Fruit fly (Drosophila melanogaster) whole organism, wandering third instar larva: ENCODE results near the gene Oatp26F.

Source experiments
- Abd-B ChIP-seq: fragments of >200 bp; optimal IDR thresholded peaks from 2 replicates; lab custom pipeline; 2017; ENCODE audit warnings: missing biosample characterization, missing genetic modification characterization
- Dfd ChIP-seq: fragments of >200 bp; optimal IDR thresholded peaks from 2 replicates; lab custom pipeline; 2017; ENCODE audit warnings: missing biosample characterization, missing genetic modification characterization
- HLH106 ChIP-seq: fragments of 200-800 bp; optimal IDR thresholded peaks from 3 replicates; lab custom pipeline; 2019; ENCODE audit warnings: missing biosample characterization, mild to moderate bottlenecking, missing genetic modification characterization, moderate library complexity
- Jra ChIP-seq: sonication (Bioruptor generic); optimal IDR thresholded peaks from 2 replicates; lab custom pipeline; 2016; ENCODE audit warnings: missing biosample characterization, missing genetic modification characterization
- br ChIP-seq: fragments of 200-800 bp; sonication (Bioruptor generic); optimal IDR thresholded peaks from 2 replicates; lab custom pipeline; 2016; ENCODE audit warnings: missing biosample characterization, missing genetic modification characterization
- pan ChIP-seq: fragments of >200 bp; optimal IDR thresholded peaks from 2 replicates; lab custom pipeline; 2017
- sv ChIP-seq: fragments of 200-800 bp; sonication (Bioruptor generic); optimal IDR thresholded peaks from 3 replicates; lab custom pipeline; 2016; ENCODE audit warnings: missing biosample characterization, missing genetic modification characterization
- usp ChIP-seq: fragments of >200 bp; optimal IDR thresholded peaks from 2 replicates; lab custom pipeline; 2017; ENCODE audit warnings: missing biosample characterization, missing genetic modification characterization

DNA sequence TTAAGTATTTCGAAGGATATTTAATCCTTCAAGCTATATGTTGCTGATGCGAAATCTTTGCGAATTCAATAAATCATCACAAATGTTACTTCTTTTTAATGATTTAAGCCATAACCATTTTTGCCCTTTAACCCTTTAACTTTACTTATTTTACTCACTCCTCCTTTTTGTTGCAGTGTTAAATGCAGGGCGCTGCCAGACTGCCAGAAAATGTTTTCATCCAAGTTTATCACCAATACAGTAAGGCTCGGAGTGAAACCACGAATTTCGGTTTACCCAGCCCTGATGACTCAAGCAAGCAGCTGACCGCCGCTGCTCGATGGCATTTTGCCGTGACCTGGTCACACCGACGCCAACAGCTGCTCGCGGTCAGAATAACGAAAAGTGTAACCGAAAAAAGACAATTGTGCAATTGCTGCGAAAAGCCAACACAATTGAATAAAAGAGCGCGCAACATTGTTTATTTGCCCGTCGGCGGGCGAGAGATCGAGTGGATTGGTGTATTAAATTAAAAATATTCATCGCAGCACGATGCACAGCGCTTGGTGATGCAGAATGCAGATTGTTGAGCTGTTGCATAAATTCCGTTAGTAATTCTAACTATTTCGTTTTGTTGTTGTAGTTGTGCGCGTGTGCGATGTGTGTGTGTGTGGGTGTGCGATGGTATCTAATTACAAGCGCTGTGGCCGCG, 21.4 kb downstream of the Oatp26F start, which contains the start of gene CG11050:
- no peak for TF ChIP-seq pan (lab: Kevin White, UChicago)
- TF ChIP-seq Abd-B (GFP tag; lab: Kevin White, UChicago), result no peak
- no peak for TF ChIP-seq usp
- TF ChIP-seq Jra (GFP tag; lab: Kevin White, UChicago), result peak; percentile 93
- peak; percentile 54 for TF ChIP-seq br
- TF ChIP-seq Dfd (GFP tag; lab: Kevin White, UChicago), result no peak
- TF ChIP-seq HLH106, result peak; percentile 50
- peak; percentile 27 for TF ChIP-seq sv (GFP tag; lab: Kevin White, UChicago)
